Worm (Caenorhabditis elegans) whole organism, midembryonic: ENCODE results near the gene clec-265.

Experiments used
- T22C8.4 ChIP-seq: fragments of 200-800 bp; sonication (Bioruptor generic); IDR thresholded peaks from 2 replicates; pipeline ENCODE4 v1.3.6; 2022; ENCODE audit warnings: missing genetic modification characterization, missing compliant biosample characterization
- cog-1 ChIP-seq: sonication (generic microtip); optimal IDR thresholded peaks from 2 replicates; lab custom pipeline; 2016; ENCODE audit warnings: missing genetic modification characterization, missing compliant biosample characterization
- flt-1 ChIP-seq: fragments of 200-800 bp; sonication (Bioruptor generic); IDR thresholded peaks from 2 replicates; pipeline ENCODE4 v1.3.6; 2022; ENCODE audit warnings: missing genetic modification characterization, missing compliant biosample characterization
- klf-2 ChIP-seq: fragments of 200-800 bp; sonication (Bioruptor generic); conservative IDR thresholded peaks from 2 replicates; pipeline ENCODE4 v1.3.6; 2022; ENCODE audit warnings: missing genetic modification reagents, missing genetic modification characterization, missing compliant biosample characterization
- med-1 ChIP-seq: sonication (generic microtip); optimal IDR thresholded peaks from 2 replicates; lab custom pipeline; 2017; ENCODE audit warnings: missing genetic modification characterization, mild to moderate bottlenecking, missing compliant biosample characterization, antibody characterized with exemption, missing genetic modification reagents; ENCODE audit not compliant: insufficient read depth
- ref-1 ChIP-seq: fragments of 200-800 bp; sonication (Bioruptor generic); conservative IDR thresholded peaks from 2 replicates; pipeline ENCODE4 v1.3.6; 2022; ENCODE audit warnings: missing genetic modification reagents, missing genetic modification characterization, missing compliant biosample characterization
- tab-1 ChIP-seq: fragments of 200-800 bp; sonication (Bioruptor generic); IDR thresholded peaks from 2 replicates; pipeline ENCODE4 v1.3.6; 2022; ENCODE audit warnings: missing genetic modification characterization, missing compliant biosample characterization
- ztf-23 ChIP-seq: fragments of 200-800 bp; sonication (Bioruptor generic); IDR thresholded peaks from 2 replicates; pipeline ENCODE4 v1.3.6; 2022; ENCODE audit warnings: missing genetic modification reagents, missing genetic modification characterization, missing compliant biosample characterization
- ztf-29 ChIP-seq: fragments of 200-800 bp; sonication (Bioruptor generic); IDR thresholded peaks from 2 replicates; pipeline ENCODE4 v1.3.6; 2022; ENCODE audit warnings: missing genetic modification reagents, missing genetic modification characterization, missing compliant biosample characterization

Gene clec-265

ce11 chrX:3056098-3056497 is 24.5 kb downstream of the clec-265 start:
- TF ChIP-seq cog-1 (tag; lab: Kevin White, UChicago) (no peak), med-1 (GFP tag; lab: Kevin White, UChicago) (no peak), flt-1 (no peak), T22C8.4 (GFP tag; lab: Robert Waterston, UW) (no peak)

ce11 chrX:3057656-3058055 is 26.1 kb downstream of the clec-265 start:
- TF ChIP-seq klf-2 (GFP tag; lab: Robert Waterston, UW) (no peak), ztf-29 (GFP tag; lab: Robert Waterston, UW) (no peak), med-1 (GFP tag; lab: Kevin White, UChicago) (no peak), ztf-23 (GFP tag; lab: Robert Waterston, UW) (no peak), ref-1 (GFP tag; lab: Robert Waterston, UW) (no peak), tab-1 (GFP tag; lab: Robert Waterston, UW) (no peak), flt-1 (no peak), cog-1 (tag; lab: Kevin White, UChicago) (no peak), T22C8.4 (GFP tag; lab: Robert Waterston, UW) (no peak)

ce11 chrX:3059299-3059698 is 27.7 kb downstream of the clec-265 start, which contains the start of gene rsef-1:
rsef-1 (minus strand) TSS chrX:3059399.
- TF ChIP-seq ref-1 (GFP tag; lab: Robert Waterston, UW) (no peak), flt-1 (no peak), cog-1 (tag; lab: Kevin White, UChicago) (no peak), ztf-29 (GFP tag; lab: Robert Waterston, UW) (no peak), med-1 (GFP tag; lab: Kevin White, UChicago) (no peak), klf-2 (GFP tag; lab: Robert Waterston, UW) (no peak), ztf-23 (GFP tag; lab: Robert Waterston, UW) (no peak), T22C8.4 (GFP tag; lab: Robert Waterston, UW) (no peak), tab-1 (GFP tag; lab: Robert Waterston, UW) (no peak)

ce11 chrX:3061698-3062097 is 30.1 kb downstream of the clec-265 start:
- no peak for TF ChIP-seq ref-1 (GFP tag; lab: Robert Waterston, UW)
- TF ChIP-seq med-1 (GFP tag; lab: Kevin White, UChicago): no peak
- TF ChIP-seq ztf-23 (GFP tag; lab: Robert Waterston, UW): no peak
- no peak for TF ChIP-seq tab-1 (GFP tag; lab: Robert Waterston, UW)
- no peak for TF ChIP-seq T22C8.4 (GFP tag; lab: Robert Waterston, UW)
- TF ChIP-seq cog-1 (tag; lab: Kevin White, UChicago): no peak
- no peak for TF ChIP-seq flt-1
- TF ChIP-seq klf-2 (GFP tag; lab: Robert Waterston, UW): no peak
- no peak for TF ChIP-seq ztf-29 (GFP tag; lab: Robert Waterston, UW)

ce11 chrX:3063274-3063673 is 31.7 kb downstream of the clec-265 start, which contains the start of gene ceh-30:
ceh-30 (plus strand) TSS chrX:3063574.
- TF ChIP-seq tab-1 (GFP tag; lab: Robert Waterston, UW) (no peak), klf-2 (GFP tag; lab: Robert Waterston, UW) (no peak), ref-1 (GFP tag; lab: Robert Waterston, UW) (no peak), T22C8.4 (GFP tag; lab: Robert Waterston, UW) (no peak), ztf-29 (GFP tag; lab: Robert Waterston, UW) (no peak), ztf-23 (GFP tag; lab: Robert Waterston, UW) (no peak), cog-1 (tag; lab: Kevin White, UChicago) (no peak), flt-1 (no peak), med-1 (GFP tag; lab: Kevin White, UChicago) (no peak)

- no peak for TF ChIP-seq cog-1 (tag; lab: Kevin White, UChicago)
- no peak for TF ChIP-seq flt-1
- TF ChIP-seq tab-1 (GFP tag; lab: Robert Waterston, UW): no peak
- no peak for TF ChIP-seq med-1 (GFP tag; lab: Kevin White, UChicago)
- TF ChIP-seq ref-1 (GFP tag; lab: Robert Waterston, UW): no peak
- no peak for TF ChIP-seq T22C8.4 (GFP tag; lab: Robert Waterston, UW)
- TF ChIP-seq ztf-29 (GFP tag; lab: Robert Waterston, UW): no peak
- TF ChIP-seq klf-2 (GFP tag; lab: Robert Waterston, UW): no peak
- no peak for TF ChIP-seq ztf-23 (GFP tag; lab: Robert Waterston, UW)
Measured at ce11 chrX:3067052-3067451, 35.5 kb downstream of the clec-265 start.

- TF ChIP-seq ztf-23 (GFP tag; lab: Robert Waterston, UW) (no peak), klf-2 (GFP tag; lab: Robert Waterston, UW) (no peak), tab-1 (GFP tag; lab: Robert Waterston, UW) (no peak), med-1 (GFP tag; lab: Kevin White, UChicago) (no peak), cog-1 (tag; lab: Kevin White, UChicago) (no peak), flt-1 (no peak), ref-1 (GFP tag; lab: Robert Waterston, UW) (no peak)
Measured at ce11 chrX:3070322-3070721, 38.7 kb downstream of the clec-265 start, which contains the start of gene ceh-31. ceh-31 (minus strand) TSS chrX:3070422.

- TF ChIP-seq ztf-23 (GFP tag; lab: Robert Waterston, UW) (no peak), klf-2 (GFP tag; lab: Robert Waterston, UW) (no peak)
Measured at ce11 chrX:3080825-3081224, 49.2 kb downstream of the clec-265 start, which contains the start of gene twk-16. twk-16 (plus strand) TSS chrX:3081125.
